Worm (Caenorhabditis elegans): ENCODE results near the gene K03B8.14.

DNA sequence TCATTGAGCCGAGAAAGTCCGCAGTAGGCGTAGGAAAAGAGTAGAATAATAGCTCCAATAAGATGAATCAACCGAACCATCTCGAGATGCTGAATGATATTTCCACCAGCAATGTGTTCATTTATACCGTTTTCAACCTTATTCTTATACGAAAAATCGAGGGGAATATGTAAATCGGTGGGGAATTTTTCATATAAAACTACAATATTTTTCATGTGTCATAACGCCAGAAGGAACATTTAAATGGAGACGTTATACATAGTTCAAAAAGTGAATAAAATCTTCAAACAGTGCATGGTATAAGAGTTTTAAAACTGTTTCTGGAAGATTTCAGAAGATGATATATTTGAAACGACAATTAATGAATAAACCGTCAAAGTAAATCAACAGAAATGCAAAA lies 12.3 kb downstream of the K03B8.14 start, which contains the start of gene nas-19:
- TF ChIP-seq him-1 (tag; optimal IDR thresholded peaks at IDR 0.05) (no peak), dao-5 (tag; optimal IDR thresholded peaks at IDR 0.05) (no peak), W03F9.2 (tag; optimal IDR thresholded peaks at IDR 0.05) (no peak)
